Worm (Caenorhabditis elegans) whole organism, L3 larva: ENCODE measurements around the gene nex-2.

ENCODE experiments used
- ceh-9 ChIP-seq: sonication (generic microtip); optimal IDR thresholded peaks from 2 replicates; lab custom pipeline; 2018; ENCODE audit warnings: missing biosample characterization, missing genetic modification characterization
- elt-2 ChIP-seq: sonication (generic microtip); optimal IDR thresholded peaks from 2 replicates; lab custom pipeline; 2016; ENCODE audit warnings: missing genetic modification reagents, mild to moderate bottlenecking, missing genetic modification characterization, missing compliant biosample characterization
- lin-39 ChIP-seq: fragments of 150-350 bp; optimal IDR thresholded peaks from 2 replicates; lab custom pipeline; 2018; ENCODE audit warnings: missing biosample characterization, missing genetic modification reagents, missing genetic modification characterization
- mdl-1 ChIP-seq: fragments of 150-350 bp; optimal IDR thresholded peaks from 2 replicates; lab custom pipeline; 2014; ENCODE audit warnings: missing biosample characterization, missing genetic modification characterization
- nhr-11 ChIP-seq: fragments of 150-350 bp; optimal IDR thresholded peaks from 2 replicates; lab custom pipeline; 2014; ENCODE audit warnings: missing biosample characterization, missing genetic modification characterization
- nhr-12 ChIP-seq: fragments of 150-350 bp; optimal IDR thresholded peaks from 2 replicates; lab custom pipeline; 2014; ENCODE audit warnings: missing biosample characterization, missing genetic modification characterization
- nhr-237 ChIP-seq: fragments of 150-350 bp; optimal IDR thresholded peaks from 2 replicates; lab custom pipeline; 2014; ENCODE audit warnings: missing biosample characterization, missing genetic modification characterization
- nhr-43 ChIP-seq: sonication (generic microtip); optimal IDR thresholded peaks from 2 replicates; lab custom pipeline; 2016; ENCODE audit warnings: mild to moderate bottlenecking, missing genetic modification characterization, missing compliant biosample characterization; ENCODE audit not compliant: poor library complexity, severe bottlenecking
- nhr-67 ChIP-seq: fragments of 150-350 bp; optimal IDR thresholded peaks from 2 replicates; lab custom pipeline; 2014; ENCODE audit warnings: missing biosample characterization, missing genetic modification characterization
- nhr-77 ChIP-seq: fragments of 150-350 bp; optimal IDR thresholded peaks from 2 replicates; lab custom pipeline; 2014; ENCODE audit warnings: missing biosample characterization, missing genetic modification characterization
- pha-4 ChIP-seq: fragments of 150-350 bp; optimal IDR thresholded peaks from 2 replicates; lab custom pipeline; 2014; ENCODE audit warnings: missing biosample characterization, missing genetic modification reagents, missing genetic modification characterization
- pqm-1 ChIP-seq: fragments of 150-350 bp; optimal IDR thresholded peaks from 2 replicates; lab custom pipeline; 2017; ENCODE audit warnings: missing biosample characterization, missing genetic modification characterization, inconsistent platforms
- unc-39 ChIP-seq: sonication (generic microtip); optimal IDR thresholded peaks from 4 replicates; lab custom pipeline; 2017; ENCODE audit warnings: missing biosample characterization, missing genetic modification characterization
- zag-1 ChIP-seq: fragments of 150-350 bp; optimal IDR thresholded peaks from 2 replicates; lab custom pipeline; 2014; ENCODE audit warnings: missing biosample characterization, missing genetic modification characterization

ce11 chrIII:10354591-10354990 lies 24.4 kb upstream of the nex-2 start:
- TF ChIP-seq pha-4 (no peak), nhr-67 (tag; lab: Kevin White, UChicago) (no peak), nhr-77 (no peak), nhr-12 (tag; lab: Kevin White, UChicago) (no peak), pqm-1 (no peak), elt-2 (peak; percentile 54), nhr-43 (tag; lab: Kevin White, UChicago) (no peak), lin-39 (tag; lab: Kevin White, UChicago) (no peak), mdl-1 (tag; lab: Kevin White, UChicago) (no peak), zag-1 (tag; lab: Kevin White, UChicago) (no peak), nhr-237 (tag; lab: Kevin White, UChicago) (no peak), unc-39 (tag; lab: Kevin White, UChicago) (no peak), nhr-11 (no peak), ceh-9 (tag; lab: Kevin White, UChicago) (no peak)
